Worm (Caenorhabditis elegans): ENCODE results near the gene ttbk-4.

ce11 chrIV:10110870-10111269, 35.9 kb upstream of the ttbk-4 start:
- TF ChIP-seq hlh-15 (tag; optimal IDR thresholded peaks at IDR 0.05) = no peak
- no peak for TF ChIP-seq sdc-2 (tag; optimal IDR thresholded peaks at IDR 0.05)
- no peak for TF ChIP-seq tbx-2 (tag; optimal IDR thresholded peaks at IDR 0.05)
- TF ChIP-seq ceh-48 (tag; optimal IDR thresholded peaks at IDR 0.05) = no peak
- no peak for TF ChIP-seq ceh-19 (GFP tag; optimal IDR thresholded peaks at IDR 0.05)
- no peak for TF ChIP-seq nfya-1 (tag; optimal IDR thresholded peaks at IDR 0.05)
- no peak for TF ChIP-seq dve-1 (tag; optimal IDR thresholded peaks at IDR 0.05)
- TF ChIP-seq pag-3 (tag; optimal IDR thresholded peaks at IDR 0.05; ENCODE audit: borderline replicate concordance) = no peak
- no peak for TF ChIP-seq ceh-24 (tag; optimal IDR thresholded peaks at IDR 0.05)
- no peak for TF ChIP-seq hlh-30 (tag; optimal IDR thresholded peaks at IDR 0.05; ENCODE audit: insufficient read depth)
- TF ChIP-seq ama-1 (optimal IDR thresholded peaks at IDR 0.05) = no peak
- TF ChIP-seq elt-2 (tag; optimal IDR thresholded peaks at IDR 0.05) = no peak
- no peak for TF ChIP-seq ceh-6 (GFP tag; optimal IDR thresholded peaks at IDR 0.05)
- no peak for TF ChIP-seq Y22D7AL.16 (tag; optimal IDR thresholded peaks at IDR 0.05)

All from whole organism, late embryonic.